Fruit fly (Drosophila melanogaster) whole organism, embryonic: Measurements from ENCODE around the gene CG6163.

Experiments used
- Ada2b ChIP-seq: fragments of 200-800 bp; sonication (Bioruptor generic); IDR thresholded peaks from 2 replicates; pipeline ENCODE4 v1.3.6; 2022; ENCODE audit warnings: missing biosample characterization, missing genetic modification characterization
- Atf6 ChIP-seq: fragments of 200-800 bp; sonication (Bioruptor generic); IDR thresholded peaks from 2 replicates; pipeline ENCODE4 v1.3.6; 2022; ENCODE audit warnings: missing biosample characterization, missing genetic modification characterization
- B-H1 ChIP-seq: fragments of 200-800 bp; sonication (Bioruptor generic); IDR thresholded peaks from 3 replicates; pipeline ENCODE4 v1.3.6; 2022; ENCODE audit warnings: missing biosample characterization, missing genetic modification characterization
- B-H2 ChIP-seq: fragments of 200-800 bp; sonication (Bioruptor generic); optimal IDR thresholded peaks from 2 replicates; lab custom pipeline; 2018; ENCODE audit warnings: missing biosample characterization, mild to moderate bottlenecking, missing genetic modification characterization
- Bgb ChIP-seq: fragments of 200-800 bp; sonication (Bioruptor generic); IDR thresholded peaks from 2 replicates; pipeline ENCODE4 v1.3.6; 2022; ENCODE audit warnings: missing biosample characterization, missing genetic modification characterization; ENCODE audit not compliant: partially characterized antibody
- CG10462 ChIP-seq: fragments of 200-800 bp; sonication (Bioruptor generic); optimal IDR thresholded peaks from 2 replicates; lab custom pipeline; 2016; ENCODE audit warnings: missing biosample characterization, missing genetic modification characterization
- CG10959 ChIP-seq: fragments of 200-800 bp; sonication (Bioruptor generic); IDR thresholded peaks from 2 replicates; pipeline ENCODE4 v1.3.6; 2022; ENCODE audit warnings: missing biosample characterization, missing genetic modification characterization
- CG12155 ChIP-seq: fragments of 200-800 bp; sonication (Bioruptor generic); optimal IDR thresholded peaks from 3 replicates; lab custom pipeline; 2016; ENCODE audit warnings: missing biosample characterization, missing genetic modification characterization
- CG12219 ChIP-seq: fragments of 200-800 bp; sonication (Bioruptor generic); optimal IDR thresholded peaks from 3 replicates; lab custom pipeline; 2018; ENCODE audit warnings: missing biosample characterization, mild to moderate bottlenecking, missing genetic modification characterization
- CG14441 ChIP-seq: fragments of 200-800 bp; sonication (Bioruptor generic); IDR thresholded peaks from 2 replicates; pipeline ENCODE4 v1.3.6; 2022; ENCODE audit warnings: missing biosample characterization, missing genetic modification characterization
- CG2678 ChIP-seq: fragments of 200-800 bp; sonication (Bioruptor generic); optimal IDR thresholded peaks from 3 replicates; lab custom pipeline; 2019; ENCODE audit warnings: missing biosample characterization, mild to moderate bottlenecking, missing genetic modification characterization, moderate library complexity
- CG3407 ChIP-seq: fragments of 200-800 bp; sonication (Bioruptor generic); optimal IDR thresholded peaks from 2 replicates; lab custom pipeline; 2018; ENCODE audit warnings: missing biosample characterization, mild to moderate bottlenecking, missing genetic modification characterization
- CG43689 ChIP-seq: fragments of 200-800 bp; sonication (Bioruptor generic); IDR thresholded peaks from 2 replicates; pipeline ENCODE4 v1.3.6; 2022; ENCODE audit warnings: missing biosample characterization, missing genetic modification characterization
- CG4730 ChIP-seq: fragments of 200-800 bp; sonication (Bioruptor generic); IDR thresholded peaks from 2 replicates; pipeline ENCODE4 v1.3.6; 2022; ENCODE audit warnings: missing biosample characterization, missing genetic modification characterization
- CG5180 ChIP-seq: fragments of 200-800 bp; sonication (Bioruptor generic); optimal IDR thresholded peaks from 3 replicates; lab custom pipeline; 2017; ENCODE audit warnings: missing biosample characterization, missing genetic modification characterization, mild to moderate bottlenecking, moderate library complexity, missing genetic modification reagents
- CG5245 ChIP-seq: fragments of 200-800 bp; sonication (Bioruptor generic); optimal IDR thresholded peaks from 3 replicates; lab custom pipeline; 2016; ENCODE audit warnings: missing biosample characterization, missing genetic modification characterization
- CG6175 ChIP-seq: fragments of 200-800 bp; sonication (Bioruptor generic); IDR thresholded peaks from 3 replicates; pipeline ENCODE4 v1.3.6; 2022; ENCODE audit warnings: missing biosample characterization, missing genetic modification characterization
- CG7372 ChIP-seq: fragments of 200-800 bp; sonication (Bioruptor generic); IDR thresholded peaks from 2 replicates; pipeline ENCODE4 v1.3.6; 2022; ENCODE audit warnings: missing biosample characterization, missing genetic modification characterization
- CHES-1-like ChIP-seq: fragments of 200-800 bp; sonication (Bioruptor generic); optimal IDR thresholded peaks from 2 replicates; lab custom pipeline; 2016; ENCODE audit warnings: missing biosample characterization, missing genetic modification characterization
- Elba2 ChIP-seq: fragments of 200-800 bp; sonication (Bioruptor generic); optimal IDR thresholded peaks from 3 replicates; lab custom pipeline; 2016; ENCODE audit warnings: missing biosample characterization, missing genetic modification characterization
- Fer1 ChIP-seq: fragments of 200-800 bp; sonication (Bioruptor generic); optimal IDR thresholded peaks from 2 replicates; lab custom pipeline; 2017; ENCODE audit warnings: missing biosample characterization, mild to moderate bottlenecking, missing genetic modification characterization
- MTF-1 ChIP-seq: fragments of 200-800 bp; sonication (Bioruptor generic); optimal IDR thresholded peaks from 2 replicates; lab custom pipeline; 2018; ENCODE audit warnings: missing biosample characterization, mild to moderate bottlenecking, missing genetic modification characterization, borderline replicate concordance
- Mes4 ChIP-seq: fragments of 200-800 bp; sonication (Bioruptor generic); optimal IDR thresholded peaks from 2 replicates; lab custom pipeline; 2016; ENCODE audit warnings: missing biosample characterization, missing genetic modification characterization
- Myb ChIP-seq: fragments of 200-800 bp; sonication (Bioruptor generic); optimal IDR thresholded peaks from 2 replicates; lab custom pipeline; 2016; ENCODE audit warnings: missing biosample characterization, missing genetic modification characterization
- Oli ChIP-seq: fragments of 200-800 bp; sonication (Bioruptor generic); optimal IDR thresholded peaks from 2 replicates; lab custom pipeline; 2018; ENCODE audit warnings: missing biosample characterization, mild to moderate bottlenecking, missing genetic modification characterization, moderate library complexity
- Rfx ChIP-seq: fragments of 200-800 bp; sonication (Bioruptor generic); IDR thresholded peaks from 2 replicates; pipeline ENCODE4 v1.3.6; 2022; ENCODE audit warnings: missing biosample characterization, missing genetic modification characterization
- Sry-β ChIP-seq: fragments of 200-800 bp; sonication (Bioruptor generic); optimal IDR thresholded peaks from 2 replicates; lab custom pipeline; 2018; ENCODE audit warnings: missing biosample characterization, mild to moderate bottlenecking, missing genetic modification characterization, moderate library complexity
- Trl ChIP-seq, 3 experiments: fragments of >200 bp in 2 of 3; fragments of 200-800 bp in 1 of 3; sonication (Bioruptor generic) in 1 of 3; optimal IDR thresholded peaks; 2 replicates in 1 of 3; 3 replicates in 2 of 3; lab custom pipeline; 2016 to 2017; ENCODE audit warnings: missing biosample characterization in 1 of 3, missing genetic modification characterization in 1 of 3
- Usf ChIP-seq: fragments of 200-800 bp; sonication (Bioruptor generic); optimal IDR thresholded peaks from 2 replicates; lab custom pipeline; 2017; ENCODE audit warnings: missing genotype, missing biosample characterization, missing genetic modification characterization
- ash1 ChIP-seq: fragments of 200-800 bp; sonication (Bioruptor generic); optimal IDR thresholded peaks from 2 replicates; lab custom pipeline; 2018; ENCODE audit warnings: missing biosample characterization, mild to moderate bottlenecking, missing genetic modification characterization
- dati ChIP-seq: fragments of 200-800 bp; sonication (Bioruptor generic); IDR thresholded peaks from 2 replicates; pipeline ENCODE4 v1.3.6; 2022; ENCODE audit warnings: missing biosample characterization, missing genetic modification characterization
- ken ChIP-seq: fragments of 200-800 bp; sonication (Bioruptor generic); IDR thresholded peaks from 3 replicates; pipeline ENCODE4 v1.3.6; 2022; ENCODE audit warnings: missing biosample characterization, missing genetic modification characterization
- knrl ChIP-seq: fragments of 200-800 bp; sonication (Bioruptor generic); IDR thresholded peaks from 3 replicates; pipeline ENCODE4 v1.3.6; 2022; ENCODE audit warnings: missing biosample characterization, missing genetic modification characterization; ENCODE audit not compliant: partially characterized antibody
- mld ChIP-seq: fragments of 200-800 bp; sonication (Bioruptor generic); IDR thresholded peaks from 3 replicates; pipeline ENCODE4 v1.3.6; 2022; ENCODE audit warnings: missing biosample characterization, missing genetic modification characterization; ENCODE audit not compliant: partially characterized antibody
- onecut ChIP-seq: fragments of 200-800 bp; sonication (Bioruptor generic); IDR thresholded peaks from 2 replicates; pipeline ENCODE4 v1.3.6; 2022; ENCODE audit warnings: missing biosample characterization, missing genetic modification characterization
- pfk ChIP-seq: fragments of 200-800 bp; sonication (Bioruptor generic); optimal IDR thresholded peaks from 2 replicates; lab custom pipeline; 2018; ENCODE audit warnings: missing biosample characterization, mild to moderate bottlenecking, missing genetic modification characterization, moderate library complexity
- pho ChIP-seq: fragments of 200-800 bp; sonication (Bioruptor generic); optimal IDR thresholded peaks from 2 replicates; lab custom pipeline; 2016; ENCODE audit warnings: missing biosample characterization, missing genetic modification characterization
- sc ChIP-seq, 3 experiments: fragments of >200 bp in 2 of 3; fragments of 200-800 bp in 1 of 3; sonication (Bioruptor generic) in 1 of 3; optimal IDR thresholded peaks; 2 replicates in 2 of 3; 3 replicates in 1 of 3; lab custom pipeline; 2017; ENCODE audit warnings: mild to moderate bottlenecking in 1 of 3, missing biosample characterization in 1 of 3, missing genetic modification characterization in 1 of 3, missing genetic modification reagents in 1 of 3
- slou ChIP-seq: fragments of 200-800 bp; sonication (Bioruptor generic); optimal IDR thresholded peaks from 3 replicates; lab custom pipeline; 2016; ENCODE audit warnings: missing biosample characterization, missing genetic modification characterization
- sr ChIP-seq: fragments of 200-800 bp; sonication (Bioruptor generic); IDR thresholded peaks from 3 replicates; pipeline ENCODE4 v1.3.6; 2022; ENCODE audit warnings: missing biosample characterization, missing genetic modification characterization
- tin ChIP-seq: fragments of 200-800 bp; sonication (Bioruptor generic); optimal IDR thresholded peaks from 3 replicates; lab custom pipeline; 2016; ENCODE audit warnings: missing biosample characterization, missing genetic modification characterization
- tna ChIP-seq: fragments of 200-800 bp; sonication (Bioruptor generic); IDR thresholded peaks from 2 replicates; pipeline ENCODE4 v1.3.6; 2022; ENCODE audit warnings: missing biosample characterization, missing genetic modification characterization; ENCODE audit not compliant: partially characterized antibody
- toy ChIP-seq: fragments of 200-800 bp; sonication (Bioruptor generic); IDR thresholded peaks from 2 replicates; pipeline ENCODE4 v1.3.6; 2022; ENCODE audit warnings: missing biosample characterization, missing genetic modification characterization
- twi ChIP-seq: fragments of 200-800 bp; optimal IDR thresholded peaks from 2 replicates; lab custom pipeline; 2019; ENCODE audit warnings: missing biosample characterization, mild to moderate bottlenecking, missing genetic modification characterization, moderate library complexity
- vnd ChIP-seq: fragments of 200-800 bp; sonication (Bioruptor generic); IDR thresholded peaks from 3 replicates; pipeline ENCODE4 v1.3.6; 2022; ENCODE audit warnings: missing biosample characterization, missing genetic modification characterization; ENCODE audit not compliant: partially characterized antibody
- yki ChIP-seq: fragments of >200 bp; optimal IDR thresholded peaks from 3 replicates; lab custom pipeline; 2018
- zen ChIP-seq: fragments of 200-800 bp; sonication (Bioruptor generic); optimal IDR thresholded peaks from 3 replicates; lab custom pipeline; 2018; ENCODE audit warnings: missing biosample characterization, mild to moderate bottlenecking, missing genetic modification characterization, moderate library complexity

CG6163 gene

dm6 chr3L:11350680-11351665 lies 13.7 kb downstream of the CG6163 start (continued):
- TF ChIP-seq knrl (GFP tag; lab: Robert Waterston, UW) (no peak), CG7372 (GFP tag; lab: Robert Waterston, UW) (no peak), mld (GFP tag; lab: Robert Waterston, UW) (no peak), Ada2b (GFP tag; lab: Robert Waterston, UW) (peak; percentile 45), CG43689 (no peak), ash1 (GFP tag; lab: Kevin White, UChicago) (peak; percentile 20), Elba2 (GFP tag; lab: Kevin White, UChicago) (no peak), CG14441 (GFP tag; lab: Robert Waterston, UW) (peak; percentile 45; the same call in 1 of the 2 replicates), Trl (optimal IDR thresholded peaks at IDR 0.05; lab: Kevin White, UChicago) (no peak), Trl (GFP tag; optimal IDR thresholded peaks at IDR 0.05; lab: Kevin White, UChicago) (peak; percentile 33), CG5180 (GFP tag; lab: Kevin White, UChicago) (peak; percentile 27), Fer1 (GFP tag; lab: Kevin White, UChicago) (peak; percentile 33), slou (GFP tag; lab: Kevin White, UChicago) (peak; percentile 23), toy (GFP tag; lab: Robert Waterston, UW) (no peak; the same call in 1 of the 2 replicates), CG6175 (GFP tag; lab: Robert Waterston, UW) (peak; percentile 41; the same call in 1 of the 3 replicates), CG3407 (GFP tag; lab: Kevin White, UChicago) (no peak), Sry-β (GFP tag; lab: Kevin White, UChicago) (no peak), sc (optimal IDR thresholded peaks at IDR 0.05; lab: Kevin White, UChicago) (no peak), sc (GFP tag; optimal IDR thresholded peaks at IDR 0.05; lab: Kevin White, UChicago) (peak; percentile 5), Oli (tag; lab: Kevin White, UChicago) (peak; percentile 63), ken (no peak), tin (GFP tag; lab: Kevin White, UChicago) (peak; percentile 53), onecut (GFP tag; lab: Robert Waterston, UW) (peak; percentile 10), twi (tag; lab: Kevin White, UChicago) (peak; percentile 4), pho (peak; percentile 24), B-H2 (GFP tag; lab: Kevin White, UChicago) (peak; percentile 42), CG2678 (peak; percentile 83), CG4730 (peak; percentile 4; the same call in 1 of the 2 replicates), Myb (GFP tag; lab: Kevin White, UChicago) (no peak), Bgb (GFP tag; lab: Robert Waterston, UW) (no peak), Atf6 (GFP tag; lab: Robert Waterston, UW) (no peak; the same call in 1 of the 2 replicates), Rfx (GFP tag; lab: Robert Waterston, UW) (peak; percentile 70), MTF-1 (GFP tag; lab: Kevin White, UChicago) (peak; percentile 24), CG5245 (GFP tag; lab: Kevin White, UChicago) (peak; percentile 21), yki (lab: Kevin White, UChicago) (no peak), CHES-1-like (GFP tag; lab: Kevin White, UChicago) (peak; percentile 7), sr (GFP tag; lab: Robert Waterston, UW) (peak; percentile 27; the same call in 1 of the 3 replicates), Mes4 (GFP tag; lab: Kevin White, UChicago) (peak; percentile 37), zen (tag; lab: Kevin White, UChicago) (peak; percentile 59), CG12219 (GFP tag; lab: Kevin White, UChicago) (no peak), pfk (GFP tag; lab: Kevin White, UChicago) (no peak), dati (GFP tag; lab: Robert Waterston, UW) (no peak), vnd (GFP tag; lab: Robert Waterston, UW) (no peak), B-H1 (GFP tag; lab: Robert Waterston, UW) (no peak; the same call in 2 of the 3 replicates), Usf (GFP tag; lab: Kevin White, UChicago) (no peak), CG12155 (GFP tag; lab: Kevin White, UChicago) (peak; percentile 55), CG10959 (GFP tag; lab: Robert Waterston, UW) (peak; percentile 64; the same call in 1 of the 2 replicates), CG10462 (GFP tag; lab: Kevin White, UChicago) (no peak), tna (GFP tag; lab: Robert Waterston, UW) (no peak)
